Fruit fly (Drosophila melanogaster) whole organism, adult: Measurements from ENCODE around the gene hth.
A peak's percentile ranks its signal among the peaks of the same experiment; 100 is the strongest.

ENCODE experiments used
- CG11617 ChIP-seq: fragments of 200-800 bp; sonication (Bioruptor generic); optimal IDR thresholded peaks from 2 replicates; lab custom pipeline; 2017; ENCODE audit warnings: mild to moderate bottlenecking, missing biosample characterization, missing genetic modification reagents, missing genetic modification characterization
- CG12768 ChIP-seq: fragments of 200-800 bp; sonication (Bioruptor generic); optimal IDR thresholded peaks from 2 replicates; lab custom pipeline; 2017; ENCODE audit warnings: missing biosample characterization, missing genetic modification characterization, mild to moderate bottlenecking, moderate library complexity, missing genetic modification reagents
- CG14711 ChIP-seq: fragments of 200-800 bp; sonication (Bioruptor generic); optimal IDR thresholded peaks from 2 replicates; lab custom pipeline; 2018; ENCODE audit warnings: missing biosample characterization, mild to moderate bottlenecking, missing genetic modification characterization, moderate library complexity
- CG1620 ChIP-seq: fragments of 200-800 bp; sonication (Bioruptor generic); optimal IDR thresholded peaks from 2 replicates; lab custom pipeline; 2016; ENCODE audit warnings: missing biosample characterization, missing genetic modification characterization
- CG33017 ChIP-seq: fragments of 200-800 bp; sonication (Bioruptor generic); optimal IDR thresholded peaks from 2 replicates; lab custom pipeline; 2018; ENCODE audit warnings: missing biosample characterization, mild to moderate bottlenecking, missing genetic modification characterization, moderate library complexity
- CG5204 ChIP-seq: fragments of 200-800 bp; sonication (Bioruptor generic); optimal IDR thresholded peaks from 2 replicates; lab custom pipeline; 2016; ENCODE audit warnings: missing biosample characterization, missing genetic modification characterization
- CG7045 ChIP-seq: fragments of 200-800 bp; sonication (Bioruptor generic); optimal IDR thresholded peaks from 2 replicates; lab custom pipeline; 2017; ENCODE audit warnings: missing biosample characterization, mild to moderate bottlenecking, missing genetic modification characterization
- CG7101 ChIP-seq: fragments of 200-800 bp; sonication (Bioruptor generic); optimal IDR thresholded peaks from 2 replicates; lab custom pipeline; 2018; ENCODE audit warnings: missing biosample characterization, mild to moderate bottlenecking, missing genetic modification characterization, moderate library complexity
- Clk ChIP-seq: fragments of 200-800 bp; sonication (Bioruptor generic); optimal IDR thresholded peaks from 2 replicates; lab custom pipeline; 2017; ENCODE audit warnings: missing biosample characterization, missing genetic modification characterization
- Crg-1 ChIP-seq: fragments of 200-800 bp; sonication (Bioruptor generic); optimal IDR thresholded peaks from 2 replicates; lab custom pipeline; 2016; ENCODE audit warnings: missing biosample characterization, missing genetic modification characterization
- Hr96 ChIP-seq: fragments of 200-800 bp; sonication (Bioruptor generic); optimal IDR thresholded peaks from 2 replicates; lab custom pipeline; 2016; ENCODE audit warnings: missing biosample characterization, missing genetic modification characterization
- Mnt ChIP-seq: fragments of 200-800 bp; sonication (Bioruptor generic); optimal IDR thresholded peaks from 2 replicates; lab custom pipeline; 2016; ENCODE audit warnings: missing biosample characterization, mild to moderate bottlenecking, missing genetic modification characterization
- bab1 ChIP-seq: fragments of 200-800 bp; sonication (Bioruptor generic); optimal IDR thresholded peaks from 3 replicates; lab custom pipeline; 2019; ENCODE audit warnings: missing biosample characterization, mild to moderate bottlenecking, missing genetic modification characterization, moderate library complexity
- cic ChIP-seq: fragments of 200-800 bp; sonication (Bioruptor generic); optimal IDR thresholded peaks from 2 replicates; lab custom pipeline; 2017; ENCODE audit warnings: missing biosample characterization, mild to moderate bottlenecking, missing genetic modification characterization, moderate library complexity
- cnc ChIP-seq, 2 experiments: fragments of >200 bp; optimal IDR thresholded peaks; 2 replicates each; lab custom pipeline; 2017
- kay ChIP-seq: fragments of 200-800 bp; sonication (Bioruptor generic); peaks from one replicate; lab custom pipeline; 2016; ENCODE audit warnings: missing biosample characterization, missing genetic modification characterization, borderline replicate concordance
- ovo ChIP-seq: fragments of 200-800 bp; sonication (Bioruptor generic); optimal IDR thresholded peaks from 2 replicates; lab custom pipeline; 2016; ENCODE audit warnings: missing biosample characterization, missing genetic modification characterization
- pad ChIP-seq: fragments of 200-800 bp; sonication (Bioruptor generic); optimal IDR thresholded peaks from 3 replicates; lab custom pipeline; 2017; ENCODE audit warnings: missing biosample characterization, missing genetic modification characterization, mild to moderate bottlenecking, moderate library complexity, missing genetic modification reagents
- tj ChIP-seq: fragments of 200-800 bp; sonication (Bioruptor generic); optimal IDR thresholded peaks from 3 replicates; lab custom pipeline; 2017; ENCODE audit warnings: missing biosample characterization, mild to moderate bottlenecking, missing genetic modification characterization, moderate library complexity
- toe ChIP-seq: fragments of 200-800 bp; sonication (Bioruptor generic); optimal IDR thresholded peaks from 2 replicates; lab custom pipeline; 2016; ENCODE audit warnings: missing biosample characterization, missing genetic modification characterization

hth gene

dm6 chr3R:10597606-10598565, 41.5 kb downstream of the hth start:
- TF ChIP-seq pad, result no peak
- TF ChIP-seq CG11617 (GFP tag; lab: Kevin White, UChicago), result no peak
- no peak for TF ChIP-seq toe (GFP tag; lab: Kevin White, UChicago)
- TF ChIP-seq CG5204 (GFP tag; lab: Kevin White, UChicago), result no peak
- TF ChIP-seq Crg-1, result no peak
- TF ChIP-seq ovo (GFP tag; lab: Kevin White, UChicago), result no peak
- no peak for TF ChIP-seq kay
- no peak for TF ChIP-seq CG33017 (tag; lab: Kevin White, UChicago)
- no peak for TF ChIP-seq Mnt (GFP tag; lab: Kevin White, UChicago)
- no peak for TF ChIP-seq Clk (GFP tag; lab: Kevin White, UChicago)
- no peak for TF ChIP-seq CG1620
- TF ChIP-seq CG14711 (tag; lab: Kevin White, UChicago), result peak; percentile 2
- TF ChIP-seq CG7101 (tag; lab: Kevin White, UChicago), result peak; percentile 25

dm6 chr3R:10596474-10596873, 42.9 kb downstream of the hth start:
- TF ChIP-seq CG33017 (tag; lab: Kevin White, UChicago), result no peak
- no peak for TF ChIP-seq Clk (GFP tag; lab: Kevin White, UChicago)
- TF ChIP-seq cic (GFP tag; lab: Kevin White, UChicago), result no peak
- TF ChIP-seq CG14711 (tag; lab: Kevin White, UChicago), result no peak
- TF ChIP-seq CG11617 (GFP tag; lab: Kevin White, UChicago), result no peak
- TF ChIP-seq cnc (optimal IDR thresholded peaks at IDR 0.05; lab: Kevin White, UChicago), result no peak
- no peak for TF ChIP-seq CG5204 (GFP tag; lab: Kevin White, UChicago)

dm6 chr3R:10594889-10595288, 44.5 kb downstream of the hth start:
- TF ChIP-seq CG7045 (GFP tag; lab: Kevin White, UChicago), result no peak
- no peak for TF ChIP-seq Mnt (GFP tag; lab: Kevin White, UChicago)
- TF ChIP-seq Hr96 (GFP tag; lab: Kevin White, UChicago), result no peak
- no peak for TF ChIP-seq CG5204 (GFP tag; lab: Kevin White, UChicago)
- TF ChIP-seq CG33017 (tag; lab: Kevin White, UChicago), result no peak
- no peak for TF ChIP-seq kay
- TF ChIP-seq CG14711 (tag; lab: Kevin White, UChicago), result no peak
- no peak for TF ChIP-seq Crg-1
- no peak for TF ChIP-seq bab1 (GFP tag; lab: Kevin White, UChicago)
- no peak for TF ChIP-seq CG7101 (tag; lab: Kevin White, UChicago)
- TF ChIP-seq ovo (GFP tag; lab: Kevin White, UChicago), result no peak
- no peak for TF ChIP-seq tj
- TF ChIP-seq pad, result no peak
- no peak for TF ChIP-seq cic (GFP tag; lab: Kevin White, UChicago)
- TF ChIP-seq CG11617 (GFP tag; lab: Kevin White, UChicago), result no peak
- no peak for TF ChIP-seq toe (GFP tag; lab: Kevin White, UChicago)
- no peak for TF ChIP-seq Clk (GFP tag; lab: Kevin White, UChicago)
- TF ChIP-seq CG1620, result no peak

DNA sequence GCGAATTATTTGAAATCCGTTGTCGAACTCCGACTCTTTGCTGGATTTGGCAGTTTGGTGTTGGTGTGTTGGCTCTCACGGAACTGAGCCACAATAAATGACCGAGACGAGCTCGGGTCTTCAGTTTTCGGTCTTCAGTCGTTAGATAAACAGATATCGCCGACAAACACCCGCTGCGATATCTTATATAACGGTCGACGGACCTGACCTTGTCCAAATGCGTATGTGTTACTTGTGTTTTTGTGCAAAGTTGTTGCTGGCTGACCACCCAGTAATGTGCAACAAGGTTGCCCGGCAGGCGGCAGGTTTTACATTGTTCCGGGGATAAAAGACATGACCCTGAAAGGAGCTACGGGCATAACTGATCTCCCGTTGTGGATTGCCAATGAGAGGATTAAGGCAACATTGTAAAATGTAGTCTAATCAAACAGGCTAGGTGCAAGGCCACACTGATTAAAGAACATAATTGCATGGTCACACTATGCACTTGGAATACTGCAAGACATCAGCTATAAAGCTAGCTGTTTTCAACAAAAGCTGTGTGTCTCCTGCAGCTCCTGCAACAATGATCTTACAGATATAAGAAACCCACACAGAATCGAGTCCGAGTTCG, 45.1 kb downstream of the hth start:
- no peak for TF ChIP-seq cic (GFP tag; lab: Kevin White, UChicago)
- TF ChIP-seq CG14711 (tag; lab: Kevin White, UChicago), result no peak
- no peak for TF ChIP-seq Hr96 (GFP tag; lab: Kevin White, UChicago)
- no peak for TF ChIP-seq Mnt (GFP tag; lab: Kevin White, UChicago)
- no peak for TF ChIP-seq cnc (optimal IDR thresholded peaks at IDR 0.05; lab: Kevin White, UChicago)
- no peak for TF ChIP-seq Clk (GFP tag; lab: Kevin White, UChicago)
- no peak for TF ChIP-seq tj
- TF ChIP-seq Crg-1, result no peak
- no peak for TF ChIP-seq CG33017 (tag; lab: Kevin White, UChicago)
- TF ChIP-seq ovo (GFP tag; lab: Kevin White, UChicago), result no peak
- no peak for TF ChIP-seq bab1 (GFP tag; lab: Kevin White, UChicago)
- no peak for TF ChIP-seq kay
- TF ChIP-seq CG12768 (GFP tag; lab: Kevin White, UChicago), result no peak
- TF ChIP-seq CG11617 (GFP tag; lab: Kevin White, UChicago), result no peak
- TF ChIP-seq toe (GFP tag; lab: Kevin White, UChicago), result no peak
- no peak for TF ChIP-seq CG1620

dm6 chr3R:10593270-10593669, 46.1 kb downstream of the hth start:
- TF ChIP-seq Hr96 (GFP tag; lab: Kevin White, UChicago) (no peak), CG12768 (GFP tag; lab: Kevin White, UChicago) (no peak), bab1 (GFP tag; lab: Kevin White, UChicago) (no peak), CG1620 (no peak), tj (no peak), Crg-1 (no peak), CG7101 (tag; lab: Kevin White, UChicago) (no peak), CG14711 (tag; lab: Kevin White, UChicago) (no peak), Clk (GFP tag; lab: Kevin White, UChicago) (no peak), Mnt (GFP tag; lab: Kevin White, UChicago) (no peak), CG33017 (tag; lab: Kevin White, UChicago) (no peak), cic (GFP tag; lab: Kevin White, UChicago) (no peak)
